Fruit fly (Drosophila melanogaster): ENCODE measurements around the gene Josd.

Gene Josd

dm6 chrX:6265456-6265877 lies 4.5 kb downstream of the Josd start (continued):
- TF ChIP-seq CG31388 (GFP tag; optimal IDR thresholded peaks at IDR 0.05) (peak; percentile 90), Jarid2 (GFP tag; optimal IDR thresholded peaks at IDR 0.05) (peak; percentile 85), az2 (GFP tag; optimal IDR thresholded peaks at IDR 0.05) (peak; percentile 98), HHEX (GFP tag; optimal IDR thresholded peaks at IDR 0.05) (peak; percentile 95), CG34224 (GFP tag; IDR thresholded peaks at IDR 0.05; ENCODE audit: partially characterized antibody) (no peak), hbn (GFP tag; IDR thresholded peaks at IDR 0.05; ENCODE audit: partially characterized antibody) (no peak), C15 (GFP tag; IDR thresholded peaks at IDR 0.05) (peak; percentile 82), Hey (tag; optimal IDR thresholded peaks at IDR 0.05) (peak; percentile 66), CG15269 (tag; optimal IDR thresholded peaks at IDR 0.05) (peak; percentile 98), CG10274 (GFP tag; optimal IDR thresholded peaks at IDR 0.05) (peak; percentile 87), CG9727 (GFP tag; optimal IDR thresholded peaks at IDR 0.05) (peak; percentile 96), run (tag; optimal IDR thresholded peaks at IDR 0.05) (peak; percentile 95), CG1792 (GFP tag; optimal IDR thresholded peaks at IDR 0.05) (peak; percentile 85), CG11723 (GFP tag; optimal IDR thresholded peaks at IDR 0.05) (peak; percentile 94), Abd-B (GFP tag; optimal IDR thresholded peaks at IDR 0.05) (peak; percentile 95), mam (GFP tag; optimal IDR thresholded peaks at IDR 0.05) (peak; percentile 94), CG5953 (GFP tag; IDR thresholded peaks at IDR 0.05) (peak; percentile 89), onecut (GFP tag; IDR thresholded peaks at IDR 0.05) (peak; percentile 89), lilli (GFP tag; optimal IDR thresholded peaks at IDR 0.05) (peak; percentile 96), pho (GFP tag; optimal IDR thresholded peaks at IDR 0.05) (peak; percentile 91), CG2678 (tag; optimal IDR thresholded peaks at IDR 0.05) (peak; percentile 97), NfI (GFP tag; optimal IDR thresholded peaks at IDR 0.05) (peak; percentile 94), Blimp-1 (GFP tag; optimal IDR thresholded peaks at IDR 0.05) (peak; percentile 93), gcm2 (GFP tag; optimal IDR thresholded peaks at IDR 0.05) (peak; percentile 91), Elba2 (GFP tag; optimal IDR thresholded peaks at IDR 0.05) (peak; percentile 31), CG2199 (GFP tag; IDR thresholded peaks at IDR 0.05) (peak; percentile 81; the same call in 2 of the 3 replicates), CG32532 (GFP tag; IDR thresholded peaks at IDR 0.05) (peak; percentile 86), CG6654 (GFP tag; optimal IDR thresholded peaks at IDR 0.05) (peak; percentile 86), Atf6 (GFP tag; IDR thresholded peaks at IDR 0.05) (peak; percentile 95), seq (GFP tag; IDR thresholded peaks at IDR 0.05) (peak; percentile 97), CG15514 (GFP tag; optimal IDR thresholded peaks at IDR 0.05) (peak; percentile 88), CG18476 (GFP tag; optimal IDR thresholded peaks at IDR 0.05) (peak; percentile 95), Adf1 (GFP tag; IDR thresholded peaks at IDR 0.05) (peak; percentile 59), CG9215 (GFP tag; IDR thresholded peaks at IDR 0.05) (peak; percentile 88), E2f2 (GFP tag; IDR thresholded peaks at IDR 0.05) (peak; percentile 84), ap (GFP tag; IDR thresholded peaks at IDR 0.05) (peak; percentile 91), H2.0 (GFP tag; IDR thresholded peaks at IDR 0.05) (peak; percentile 88), CG33213 (GFP tag; optimal IDR thresholded peaks at IDR 0.05) (peak; percentile 92), Doc3 (GFP tag; IDR thresholded peaks at IDR 0.05; ENCODE audit: partially characterized antibody) (no peak), CG14667 (GFP tag; IDR thresholded peaks at IDR 0.05) (peak; percentile 87), Max (GFP tag; optimal IDR thresholded peaks at IDR 0.05) (peak; percentile 97), br (optimal IDR thresholded peaks at IDR 0.05) (no peak), CG13424 (tag; optimal IDR thresholded peaks at IDR 0.05) (peak; percentile 97), maf-S (GFP tag; optimal IDR thresholded peaks at IDR 0.05) (peak; percentile 94), pfk (GFP tag; optimal IDR thresholded peaks at IDR 0.05) (no peak), ara (GFP tag; IDR thresholded peaks at IDR 0.05) (peak; percentile 92), CG12391 (tag; optimal IDR thresholded peaks at IDR 0.05) (peak; percentile 96), CG12942 (GFP tag; optimal IDR thresholded peaks at IDR 0.05) (peak; percentile 95), wek (GFP tag; optimal IDR thresholded peaks at IDR 0.05) (peak; percentile 86), Hr39 (optimal IDR thresholded peaks at IDR 0.05) (no peak), Oli (tag; optimal IDR thresholded peaks at IDR 0.05) (peak; percentile 99), CG32772 (GFP tag; IDR thresholded peaks at IDR 0.05) (peak; percentile 95)
